Fruit fly (Drosophila melanogaster): ENCODE data around the gene CG43127.
A peak's percentile ranks its signal among the peaks of the same experiment; 100 is the strongest.

CG43127 gene

DNA sequence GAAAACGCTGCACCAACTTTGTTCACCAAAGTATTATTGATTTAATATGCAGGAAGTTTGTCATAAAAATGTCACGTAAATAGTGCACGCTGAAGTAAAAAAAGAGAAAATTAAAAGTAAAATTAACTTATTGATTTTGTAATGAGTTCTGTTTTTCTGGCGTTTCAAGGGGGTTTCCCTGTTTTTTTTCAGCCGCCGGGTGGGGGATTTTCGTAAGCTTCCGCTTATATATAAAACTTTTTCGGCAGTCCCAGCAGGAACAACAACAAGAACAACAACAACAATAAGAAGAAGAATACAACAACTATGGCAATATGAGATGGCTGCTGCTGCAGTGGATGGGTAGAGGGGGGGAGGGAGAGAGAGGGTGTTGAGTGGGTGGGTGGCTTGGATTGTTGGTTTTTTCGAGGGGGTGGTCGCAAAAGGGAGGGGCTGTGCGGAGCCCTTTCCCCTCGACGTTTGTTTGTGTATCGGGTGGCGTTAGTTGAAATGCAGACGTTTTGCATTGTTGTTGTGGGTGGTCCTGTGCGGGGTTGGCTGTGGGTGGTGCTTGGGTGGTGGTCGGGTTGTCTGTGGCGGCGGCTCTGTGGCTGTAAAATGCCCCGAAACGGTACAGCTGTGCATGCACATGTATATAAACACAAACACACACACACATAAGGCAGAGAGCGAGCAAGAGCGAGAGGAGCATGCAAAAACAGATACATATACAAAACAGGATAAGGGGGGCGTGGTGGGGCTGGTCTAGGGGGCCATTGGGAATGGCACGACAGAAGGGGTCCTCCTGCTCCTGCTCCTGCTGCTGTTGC, 44.4 kb upstream of the CG43127 start:
- TF ChIP-seq Dfd (GFP tag; optimal IDR thresholded peaks at IDR 0.05), result peak; percentile 58
- no peak for TF ChIP-seq Jra (GFP tag; optimal IDR thresholded peaks at IDR 0.05)
- no peak for TF ChIP-seq Sp1 (GFP tag; optimal IDR thresholded peaks at IDR 0.05)
- TF ChIP-seq jim (GFP tag; optimal IDR thresholded peaks at IDR 0.05), result no peak
- TF ChIP-seq Rel (GFP tag; optimal IDR thresholded peaks at IDR 0.05), result no peak
- TF ChIP-seq Rel (tag; optimal IDR thresholded peaks at IDR 0.05), result peak; percentile 92

DNA sequence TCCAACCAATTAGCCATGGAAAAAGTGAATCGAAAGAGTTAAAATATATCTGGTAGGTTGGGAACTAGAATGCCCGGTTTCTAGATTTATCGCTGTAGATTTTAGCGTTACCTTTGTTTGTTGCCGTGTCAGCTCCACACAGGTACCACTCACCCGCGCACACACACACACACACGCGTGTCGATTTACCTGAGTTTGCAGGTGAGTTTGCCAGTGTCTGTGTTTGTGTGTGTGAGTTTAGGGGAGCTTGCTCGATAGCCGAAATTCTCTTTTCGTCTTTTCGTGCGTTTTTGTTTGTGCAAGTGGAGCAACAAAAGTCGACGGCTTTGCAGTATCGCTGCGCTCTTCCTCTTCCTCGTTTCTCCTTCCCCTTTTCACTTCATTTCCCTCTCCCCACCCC, 41.9 kb upstream of the CG43127 start:
- TF ChIP-seq h (GFP tag; optimal IDR thresholded peaks at IDR 0.05) (peak; percentile 22), Rel (GFP tag; optimal IDR thresholded peaks at IDR 0.05) (no peak), Rel (tag; optimal IDR thresholded peaks at IDR 0.05) (peak; percentile 49), Dfd (GFP tag; optimal IDR thresholded peaks at IDR 0.05) (peak; percentile 38), Jra (GFP tag; optimal IDR thresholded peaks at IDR 0.05) (peak; percentile 8), HLH106 (tag; optimal IDR thresholded peaks at IDR 0.05) (no peak), fru (GFP tag; optimal IDR thresholded peaks at IDR 0.05) (peak; percentile 14), Dif (GFP tag; optimal IDR thresholded peaks at IDR 0.05; ENCODE audit: partially characterized antibody) (peak; percentile 15), psq (GFP tag; optimal IDR thresholded peaks at IDR 0.05) (peak; percentile 29), CG32264 (GFP tag; optimal IDR thresholded peaks at IDR 0.05) (no peak), OdsH (GFP tag; optimal IDR thresholded peaks at IDR 0.05) (peak; percentile 15), Vsx2 (GFP tag; optimal IDR thresholded peaks at IDR 0.05; ENCODE audit: partially characterized antibody) (no peak), Hr83 (GFP tag; optimal IDR thresholded peaks at IDR 0.05; ENCODE audit: poor library complexity, severe bottlenecking) (peak; percentile 34)

DNA sequence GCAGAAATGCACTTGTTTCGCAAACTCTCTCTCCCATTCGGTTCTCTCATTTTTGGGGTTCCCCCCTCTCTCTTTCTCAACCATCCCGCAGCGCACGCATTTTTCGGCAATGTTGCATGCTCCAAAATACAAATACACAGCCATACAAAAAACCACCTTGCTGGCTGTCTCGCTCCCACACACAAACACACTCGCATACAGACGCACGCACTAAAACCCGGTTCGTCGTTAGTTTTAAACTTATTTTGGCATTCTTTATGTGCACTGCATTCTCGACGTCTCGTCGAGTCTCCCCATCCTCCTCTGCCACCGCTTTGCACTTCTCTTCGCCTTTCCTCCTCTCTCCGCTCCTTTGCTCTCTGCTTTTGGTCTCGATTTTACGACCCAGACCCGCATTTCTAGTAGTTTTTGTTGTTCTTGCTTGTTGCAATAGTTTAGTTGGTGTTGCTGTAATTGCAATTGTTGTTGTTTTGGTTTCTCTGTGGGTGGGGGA, 41.2 kb upstream of the CG43127 start:
- no peak for TF ChIP-seq h (GFP tag; optimal IDR thresholded peaks at IDR 0.05)
- TF ChIP-seq Myc (optimal IDR thresholded peaks at IDR 0.05), result no peak
- TF ChIP-seq Sp1 (GFP tag; optimal IDR thresholded peaks at IDR 0.05), result no peak
- TF ChIP-seq OdsH (GFP tag; optimal IDR thresholded peaks at IDR 0.05), result no peak
- no peak for TF ChIP-seq CG32264 (GFP tag; optimal IDR thresholded peaks at IDR 0.05)
- no peak for TF ChIP-seq Jra (GFP tag; optimal IDR thresholded peaks at IDR 0.05)
- TF ChIP-seq psq (GFP tag; optimal IDR thresholded peaks at IDR 0.05), result peak; percentile 95
- no peak for TF ChIP-seq Hr78 (GFP tag; optimal IDR thresholded peaks at IDR 0.05)
- TF ChIP-seq Abd-B (GFP tag; optimal IDR thresholded peaks at IDR 0.05), result no peak
- TF ChIP-seq ey (GFP tag; optimal IDR thresholded peaks at IDR 0.05), result no peak
- TF ChIP-seq CG9705 (GFP tag; optimal IDR thresholded peaks at IDR 0.05), result no peak
- no peak for TF ChIP-seq Hr83 (GFP tag; optimal IDR thresholded peaks at IDR 0.05; ENCODE audit: poor library complexity, severe bottlenecking)
- TF ChIP-seq pan (optimal IDR thresholded peaks at IDR 0.05), result no peak
- no peak for TF ChIP-seq dsf (GFP tag; optimal IDR thresholded peaks at IDR 0.05; ENCODE audit: borderline replicate concordance)
- no peak for TF ChIP-seq lola (GFP tag; optimal IDR thresholded peaks at IDR 0.05)
- no peak for TF ChIP-seq foxo (GFP tag; optimal IDR thresholded peaks at IDR 0.05)
- TF ChIP-seq Rel (GFP tag; optimal IDR thresholded peaks at IDR 0.05), result no peak
- TF ChIP-seq Rel (tag; optimal IDR thresholded peaks at IDR 0.05), result peak; percentile 93
- TF ChIP-seq GATAd (GFP tag; optimal IDR thresholded peaks at IDR 0.05), result no peak
- TF ChIP-seq Dif (GFP tag; optimal IDR thresholded peaks at IDR 0.05; ENCODE audit: partially characterized antibody), result peak; percentile 68
- TF ChIP-seq fru (GFP tag; optimal IDR thresholded peaks at IDR 0.05), result no peak

DNA sequence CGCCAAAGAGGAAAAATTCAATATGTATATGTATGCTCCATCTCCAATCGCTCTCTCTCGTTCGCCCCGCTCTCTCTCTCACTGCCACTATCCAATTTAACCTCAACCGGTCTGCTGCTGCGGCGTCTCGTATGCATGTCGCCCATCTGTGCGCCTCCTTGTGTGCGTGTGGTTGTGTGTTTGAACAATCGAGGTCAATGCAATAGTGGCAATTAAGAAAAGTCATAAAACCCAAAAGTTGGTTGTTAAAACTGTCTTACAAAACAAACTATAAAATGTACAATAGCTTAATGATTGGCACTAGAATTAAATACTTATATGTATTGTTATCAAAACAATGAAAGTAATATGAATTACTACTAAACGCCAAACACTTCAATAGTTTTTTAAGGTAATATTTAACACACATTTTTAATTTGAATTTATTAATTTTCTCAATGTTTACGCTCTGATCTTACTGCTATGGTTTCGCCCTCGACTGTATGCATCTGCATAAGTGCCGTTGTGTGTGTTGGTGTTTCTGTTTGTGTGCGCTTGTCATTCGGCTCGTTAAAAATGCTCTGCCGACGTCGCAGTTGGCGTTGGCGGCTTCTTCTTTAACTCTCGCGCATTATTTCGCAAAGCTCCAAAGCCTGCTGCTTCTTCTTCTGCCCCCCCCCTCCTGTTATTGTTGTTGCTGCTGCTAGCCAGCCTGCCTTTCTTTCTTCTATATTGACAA, 40.2 kb upstream of the CG43127 start:
- TF ChIP-seq Abd-B (GFP tag; optimal IDR thresholded peaks at IDR 0.05) (no peak), Hr78 (GFP tag; optimal IDR thresholded peaks at IDR 0.05) (no peak), lola (GFP tag; optimal IDR thresholded peaks at IDR 0.05) (no peak), foxo (GFP tag; optimal IDR thresholded peaks at IDR 0.05) (peak; percentile 69 to 99), dmrt93B (GFP tag; optimal IDR thresholded peaks at IDR 0.05) (peak; percentile 97), jim (GFP tag; optimal IDR thresholded peaks at IDR 0.05) (no peak), Dfd (GFP tag; optimal IDR thresholded peaks at IDR 0.05) (peak; percentile 98), br (GFP tag; optimal IDR thresholded peaks at IDR 0.05) (peak; percentile 97), woc (GFP tag; optimal IDR thresholded peaks at IDR 0.05) (peak; percentile 98), psq (GFP tag; optimal IDR thresholded peaks at IDR 0.05) (peak; percentile 97), Sp1 (GFP tag; optimal IDR thresholded peaks at IDR 0.05) (peak; percentile 99), CG9705 (GFP tag; optimal IDR thresholded peaks at IDR 0.05) (peak; percentile 96), brk (GFP tag; optimal IDR thresholded peaks at IDR 0.05) (peak; percentile 95), dl (GFP tag; optimal IDR thresholded peaks at IDR 0.05; ENCODE audit: insufficient read depth in 1 of 2, partially characterized antibody in 2 of 2) (peak; percentile 25 to 71), N (GFP tag; optimal IDR thresholded peaks at IDR 0.05) (no peak), Rel (GFP tag; optimal IDR thresholded peaks at IDR 0.05) (peak; percentile 89), Rel (tag; optimal IDR thresholded peaks at IDR 0.05) (peak; percentile 89), Hnf4 (GFP tag; optimal IDR thresholded peaks at IDR 0.05) (peak; percentile 90), rgr (GFP tag; optimal IDR thresholded peaks at IDR 0.05) (peak; percentile 98), sv (GFP tag; optimal IDR thresholded peaks at IDR 0.05) (peak; percentile 92), OdsH (GFP tag; optimal IDR thresholded peaks at IDR 0.05) (peak; percentile 98), sage (GFP tag; optimal IDR thresholded peaks at IDR 0.05) (peak; percentile 93), tai (GFP tag; optimal IDR thresholded peaks at IDR 0.05) (peak; percentile 92), CG32264 (GFP tag; optimal IDR thresholded peaks at IDR 0.05) (peak; percentile 77), Hr83 (GFP tag; optimal IDR thresholded peaks at IDR 0.05; ENCODE audit: poor library complexity, severe bottlenecking) (peak; percentile 67), pan (optimal IDR thresholded peaks at IDR 0.05) (no peak), Mio (GFP tag; optimal IDR thresholded peaks at IDR 0.05) (peak; percentile 74), fru (GFP tag; optimal IDR thresholded peaks at IDR 0.05) (peak; percentile 99)
